Worm (Caenorhabditis elegans) whole organism, L2 larva: ENCODE data around the gene nekl-4.

Experiments used
- C34F6.9 ChIP-seq: fragments of 150-350 bp; optimal IDR thresholded peaks from 2 replicates; lab custom pipeline; 2014; ENCODE audit warnings: missing biosample characterization, missing genetic modification characterization
- F13H6.1 ChIP-seq: sonication (generic microtip); optimal IDR thresholded peaks from 2 replicates; lab custom pipeline; 2016; ENCODE audit warnings: missing genetic modification characterization, missing compliant biosample characterization
- R02D3.7 ChIP-seq: fragments of 150-350 bp; optimal IDR thresholded peaks from 2 replicates; lab custom pipeline; 2014; ENCODE audit warnings: missing biosample characterization, missing genetic modification characterization
- alr-1 ChIP-seq: fragments of 150-350 bp; optimal IDR thresholded peaks from 2 replicates; lab custom pipeline; 2014; ENCODE audit warnings: missing biosample characterization, missing genetic modification characterization
- aly-2 ChIP-seq: fragments of 150-350 bp; optimal IDR thresholded peaks from 2 replicates; lab custom pipeline; 2014; ENCODE audit warnings: missing biosample characterization, missing genetic modification characterization
- ama-1 ChIP-seq: fragments of 150-350 bp; optimal IDR thresholded peaks from 2 replicates; lab custom pipeline; 2018; ENCODE audit warnings: inconsistent platforms
- ceh-16 ChIP-seq: fragments of 150-350 bp; optimal IDR thresholded peaks from 2 replicates; lab custom pipeline; 2014; ENCODE audit warnings: missing biosample characterization, missing genetic modification characterization
- ceh-82 ChIP-seq: fragments of 150-350 bp; optimal IDR thresholded peaks from 2 replicates; lab custom pipeline; 2014; ENCODE audit warnings: missing biosample characterization, missing genetic modification characterization
- egl-27 ChIP-seq: sonication (generic microtip); optimal IDR thresholded peaks from 3 replicates; lab custom pipeline; 2017; ENCODE audit warnings: missing biosample characterization, missing genetic modification reagents, missing genetic modification characterization
- elt-1 ChIP-seq: fragments of 150-350 bp; optimal IDR thresholded peaks from 2 replicates; lab custom pipeline; 2014; ENCODE audit warnings: missing biosample characterization, missing genetic modification characterization
- elt-3 ChIP-seq: sonication (generic microtip); optimal IDR thresholded peaks from 2 replicates; lab custom pipeline; 2017; ENCODE audit warnings: missing biosample characterization, missing genetic modification characterization
- fos-1 ChIP-seq: fragments of 150-350 bp; optimal IDR thresholded peaks from 2 replicates; lab custom pipeline; 2014; ENCODE audit warnings: missing biosample characterization, missing genetic modification characterization
- gmeb-1 ChIP-seq: fragments of 150-350 bp; optimal IDR thresholded peaks from 2 replicates; lab custom pipeline; 2014; ENCODE audit warnings: missing biosample characterization, missing genetic modification characterization
- lin-11 ChIP-seq: fragments of 150-350 bp; sonication (generic microtip); optimal IDR thresholded peaks from 2 replicates; lab custom pipeline; 2014; ENCODE audit warnings: missing biosample characterization, missing genetic modification characterization, inconsistent platforms, mixed read lengths
- lin-39 ChIP-seq: fragments of 150-350 bp; optimal IDR thresholded peaks from 2 replicates; lab custom pipeline; 2014; ENCODE audit warnings: missing biosample characterization, missing genetic modification reagents, missing genetic modification characterization
- lsy-2 ChIP-seq, 2 experiments: fragments of 150-350 bp in 1 of 2; sonication (generic microtip) in 1 of 2; optimal IDR thresholded peaks; 2 replicates each; lab custom pipeline; 2014 to 2017; ENCODE audit warnings: missing biosample characterization in 2 of 2, missing genetic modification characterization in 2 of 2
- mab-5 ChIP-seq: fragments of 150-350 bp; optimal IDR thresholded peaks from 2 replicates; lab custom pipeline; 2014; ENCODE audit warnings: missing biosample characterization, missing genetic modification characterization
- mbf-1 ChIP-seq: sonication (generic microtip); optimal IDR thresholded peaks from 2 replicates; lab custom pipeline; 2017; ENCODE audit warnings: missing biosample characterization, missing genetic modification characterization
- nhr-10 ChIP-seq: sonication (generic microtip); optimal IDR thresholded peaks from 2 replicates; lab custom pipeline; 2017; ENCODE audit warnings: missing biosample characterization, missing genetic modification characterization
- nhr-11 ChIP-seq: fragments of 150-350 bp; optimal IDR thresholded peaks from 2 replicates; lab custom pipeline; 2014; ENCODE audit warnings: missing biosample characterization, missing genetic modification characterization
- nhr-21 ChIP-seq: fragments of 150-350 bp; optimal IDR thresholded peaks from 2 replicates; lab custom pipeline; 2014; ENCODE audit warnings: missing biosample characterization, missing genetic modification characterization
- nhr-23 ChIP-seq: fragments of 150-350 bp; optimal IDR thresholded peaks from 2 replicates; lab custom pipeline; 2014; ENCODE audit warnings: missing biosample characterization, missing genetic modification reagents, missing genetic modification characterization
- nhr-237 ChIP-seq: fragments of 150-350 bp; optimal IDR thresholded peaks from 2 replicates; lab custom pipeline; 2014; ENCODE audit warnings: missing biosample characterization, missing genetic modification characterization
- nhr-25 ChIP-seq: fragments of 150-350 bp; sonication (generic microtip); optimal IDR thresholded peaks from 3 replicates; lab custom pipeline; 2014; ENCODE audit warnings: missing biosample characterization, missing genetic modification characterization
- nhr-77 ChIP-seq: fragments of 150-350 bp; optimal IDR thresholded peaks from 2 replicates; lab custom pipeline; 2014; ENCODE audit warnings: missing biosample characterization, missing genetic modification characterization
- peb-1 ChIP-seq: fragments of 150-350 bp; optimal IDR thresholded peaks from 2 replicates; lab custom pipeline; 2014; ENCODE audit warnings: missing biosample characterization, missing genetic modification characterization
- sem-4 ChIP-seq: fragments of 150-350 bp; optimal IDR thresholded peaks from 2 replicates; lab custom pipeline; 2014; ENCODE audit warnings: missing biosample characterization, missing genetic modification reagents, missing genetic modification characterization
- skn-1 ChIP-seq: sonication (generic microtip); optimal IDR thresholded peaks from 2 replicates; lab custom pipeline; 2017; ENCODE audit warnings: missing biosample characterization, missing genetic modification characterization
- sma-9 ChIP-seq, 2 experiments: fragments of 150-350 bp in 1 of 2; sonication (generic microtip) in 1 of 2; optimal IDR thresholded peaks; 2 replicates each; lab custom pipeline; 2014 to 2016; ENCODE audit warnings: missing genetic modification characterization in 2 of 2, mild to moderate bottlenecking in 1 of 2, missing biosample characterization in 1 of 2, missing compliant biosample characterization in 1 of 2, missing genetic modification reagents in 1 of 2, moderate library complexity in 1 of 2
- snpc-4 ChIP-seq: fragments of 150-350 bp; optimal IDR thresholded peaks from 2 replicates; lab custom pipeline; 2014; ENCODE audit warnings: missing biosample characterization, missing genetic modification characterization
- unc-39 ChIP-seq: fragments of 150-350 bp; optimal IDR thresholded peaks from 2 replicates; lab custom pipeline; 2014; ENCODE audit warnings: missing biosample characterization, missing genetic modification characterization
- unc-55 ChIP-seq: fragments of 150-350 bp; sonication (generic microtip); optimal IDR thresholded peaks from 3 replicates; lab custom pipeline; 2014; ENCODE audit warnings: missing biosample characterization, missing genetic modification reagents, missing genetic modification characterization
- unc-62 ChIP-seq: fragments of 150-350 bp; optimal IDR thresholded peaks from 2 replicates; lab custom pipeline; 2014; ENCODE audit warnings: missing biosample characterization, missing genetic modification reagents, missing genetic modification characterization
- ztf-11 ChIP-seq: sonication (generic microtip); optimal IDR thresholded peaks from 2 replicates; lab custom pipeline; 2017; ENCODE audit warnings: missing biosample characterization, missing genetic modification characterization
- ztf-4 ChIP-seq: fragments of 150-350 bp; optimal IDR thresholded peaks from 2 replicates; lab custom pipeline; 2014; ENCODE audit warnings: missing biosample characterization, missing genetic modification characterization

Gene nekl-4

ce11 chrIII:5525973-5526372 lies 8.7 kb upstream of the nekl-4 start, which contains the start of gene dex-1:
Gene dex-1, plus strand, starts transcription at chrIII:5526104.
- TF ChIP-seq skn-1 (tag; lab: Kevin White, UChicago) (no peak), ceh-16 (tag; lab: Kevin White, UChicago) (no peak), unc-62 (GFP tag; lab: Kevin White, UChicago) (no peak), sem-4 (tag; lab: Kevin White, UChicago) (no peak), snpc-4 (tag; lab: Kevin White, UChicago) (no peak), mbf-1 (tag; lab: Kevin White, UChicago) (no peak), nhr-10 (tag; lab: Kevin White, UChicago) (no peak), ceh-82 (tag; lab: Kevin White, UChicago) (no peak), nhr-237 (no peak), nhr-77 (tag; lab: Kevin White, UChicago) (no peak), ztf-11 (tag; lab: Kevin White, UChicago) (no peak), mab-5 (tag; lab: Kevin White, UChicago) (no peak), elt-1 (tag; lab: Kevin White, UChicago) (no peak), lsy-2 (tag; optimal IDR thresholded peaks at IDR 0.05; lab: Kevin White, UChicago) (no peak), C34F6.9 (tag; lab: Kevin White, UChicago) (no peak), gmeb-1 (no peak), lin-39 (tag; lab: Kevin White, UChicago) (no peak), elt-3 (tag; lab: Kevin White, UChicago) (no peak), nhr-21 (tag; lab: Kevin White, UChicago) (no peak)

ce11 chrIII:5521930-5522329 lies 4.6 kb upstream of the nekl-4 start, which contains the start of gene D1044.4:
Gene D1044.4, minus strand, starts transcription at chrIII:5522030.
- TF ChIP-seq lin-11 (tag; lab: Kevin White, UChicago) (no peak), mab-5 (tag; lab: Kevin White, UChicago) (no peak), R02D3.7 (tag; lab: Kevin White, UChicago) (no peak), aly-2 (tag; lab: Kevin White, UChicago) (no peak), peb-1 (no peak), gmeb-1 (no peak)
- TF ChIP-seq, all 48 proteins: peak for 0

- TF ChIP-seq sem-4 (tag; lab: Kevin White, UChicago) (no peak), ceh-16 (tag; lab: Kevin White, UChicago) (no peak), egl-27 (tag; lab: Kevin White, UChicago) (no peak), ztf-4 (no peak), unc-39 (no peak)
These were observed 4.8 kb downstream of the nekl-4 start, which contains the start of gene pqn-25 for ce11 chrIII:5512502-5512901. Gene pqn-25, minus strand, starts transcription at chrIII:5512602.

ce11 chrIII:5508669-5509068 lies 8.7 kb downstream of the nekl-4 start, which contains the start of gene D1044.7:
Gene D1044.7, minus strand, starts transcription at chrIII:5508769.
- TF ChIP-seq nhr-23 (no peak), C34F6.9 (tag; lab: Kevin White, UChicago) (no peak), nhr-21 (tag; lab: Kevin White, UChicago) (no peak)

- no peak for TF ChIP-seq nhr-25 (tag; lab: Kevin White, UChicago)
- no peak for TF ChIP-seq sma-9 (GFP tag; optimal IDR thresholded peaks at IDR 0.05; lab: Kevin White, UChicago)
- TF ChIP-seq sma-9 (tag; optimal IDR thresholded peaks at IDR 0.05; lab: Kevin White, UChicago), result no peak
- no peak for TF ChIP-seq ztf-4
- TF ChIP-seq fos-1 (tag; lab: Kevin White, UChicago), result no peak
- no peak for TF ChIP-seq mab-5 (tag; lab: Kevin White, UChicago)
- no peak for TF ChIP-seq ama-1 (lab: Kevin White, UChicago)
- TF ChIP-seq nhr-77 (tag; lab: Kevin White, UChicago), result no peak
- no peak for TF ChIP-seq nhr-11 (tag; lab: Kevin White, UChicago)
- TF ChIP-seq nhr-23, result no peak
- TF ChIP-seq lin-11 (tag; lab: Kevin White, UChicago), result no peak
- TF ChIP-seq mbf-1 (tag; lab: Kevin White, UChicago), result no peak
- TF ChIP-seq F13H6.1, result no peak
- TF ChIP-seq sem-4 (tag; lab: Kevin White, UChicago), result no peak
- no peak for TF ChIP-seq alr-1 (tag; lab: Kevin White, UChicago)
- no peak for TF ChIP-seq R02D3.7 (tag; lab: Kevin White, UChicago)
- no peak for TF ChIP-seq nhr-21 (tag; lab: Kevin White, UChicago)
- TF ChIP-seq ztf-11 (tag; lab: Kevin White, UChicago), result no peak
- no peak for TF ChIP-seq unc-55 (GFP tag; lab: Kevin White, UChicago)
- no peak for TF ChIP-seq nhr-10 (tag; lab: Kevin White, UChicago)
These were observed 10.4 kb downstream of the nekl-4 start for ce11 chrIII:5506936-5507335.
